Worm (Caenorhabditis elegans) whole organism, L2 larva: Measurements from ENCODE around the gene gly-9.

Experiments
- C34F6.9 ChIP-seq: fragments of 150-350 bp; optimal IDR thresholded peaks from 2 replicates; lab custom pipeline; 2014; ENCODE audit warnings: missing biosample characterization, missing genetic modification characterization
- F13H6.1 ChIP-seq: sonication (generic microtip); optimal IDR thresholded peaks from 2 replicates; lab custom pipeline; 2016; ENCODE audit warnings: missing genetic modification characterization, missing compliant biosample characterization
- R02D3.7 ChIP-seq: fragments of 150-350 bp; optimal IDR thresholded peaks from 2 replicates; lab custom pipeline; 2014; ENCODE audit warnings: missing biosample characterization, missing genetic modification characterization
- Y55F3AM.14 ChIP-seq: fragments of 200-800 bp; sonication (Bioruptor generic); optimal IDR thresholded peaks from 2 replicates; lab custom pipeline; 2018; ENCODE audit warnings: mild to moderate bottlenecking, missing genetic modification characterization, missing compliant biosample characterization
- ZK546.5 ChIP-seq: sonication (generic microtip); optimal IDR thresholded peaks from 2 replicates; lab custom pipeline; 2017; ENCODE audit warnings: missing biosample characterization, missing genetic modification characterization
- alr-1 ChIP-seq: fragments of 150-350 bp; optimal IDR thresholded peaks from 2 replicates; lab custom pipeline; 2014; ENCODE audit warnings: missing biosample characterization, missing genetic modification characterization
- ama-1 ChIP-seq: fragments of 150-350 bp; optimal IDR thresholded peaks from 2 replicates; lab custom pipeline; 2018; ENCODE audit warnings: inconsistent platforms
- ceh-82 ChIP-seq: fragments of 150-350 bp; optimal IDR thresholded peaks from 2 replicates; lab custom pipeline; 2014; ENCODE audit warnings: missing biosample characterization, missing genetic modification characterization
- crh-2 ChIP-seq: sonication (generic microtip); optimal IDR thresholded peaks from 2 replicates; lab custom pipeline; 2017; ENCODE audit warnings: missing biosample characterization, missing genetic modification characterization
- elt-3 ChIP-seq: sonication (generic microtip); optimal IDR thresholded peaks from 2 replicates; lab custom pipeline; 2017; ENCODE audit warnings: missing biosample characterization, missing genetic modification characterization
- fos-1 ChIP-seq: fragments of 150-350 bp; optimal IDR thresholded peaks from 2 replicates; lab custom pipeline; 2014; ENCODE audit warnings: missing biosample characterization, missing genetic modification characterization
- gmeb-1 ChIP-seq: fragments of 150-350 bp; optimal IDR thresholded peaks from 2 replicates; lab custom pipeline; 2014; ENCODE audit warnings: missing biosample characterization, missing genetic modification characterization
- lin-11 ChIP-seq: fragments of 150-350 bp; sonication (generic microtip); optimal IDR thresholded peaks from 2 replicates; lab custom pipeline; 2014; ENCODE audit warnings: missing biosample characterization, missing genetic modification characterization, inconsistent platforms, mixed read lengths
- lin-13 ChIP-seq: fragments of 150-350 bp; optimal IDR thresholded peaks from 2 replicates; lab custom pipeline; 2014; ENCODE audit warnings: missing biosample characterization, missing genetic modification reagents, missing genetic modification characterization
- lin-39 ChIP-seq: fragments of 150-350 bp; optimal IDR thresholded peaks from 2 replicates; lab custom pipeline; 2014; ENCODE audit warnings: missing biosample characterization, missing genetic modification reagents, missing genetic modification characterization
- lsy-2 ChIP-seq, 2 experiments: fragments of 150-350 bp in 1 of 2; sonication (generic microtip) in 1 of 2; optimal IDR thresholded peaks; 2 replicates each; lab custom pipeline; 2014 to 2017; ENCODE audit warnings: missing biosample characterization in 2 of 2, missing genetic modification characterization in 2 of 2
- mab-5 ChIP-seq: fragments of 150-350 bp; optimal IDR thresholded peaks from 2 replicates; lab custom pipeline; 2014; ENCODE audit warnings: missing biosample characterization, missing genetic modification characterization
- mbf-1 ChIP-seq: sonication (generic microtip); optimal IDR thresholded peaks from 2 replicates; lab custom pipeline; 2017; ENCODE audit warnings: missing biosample characterization, missing genetic modification characterization
- mdl-1 ChIP-seq, 2 experiments: fragments of 150-350 bp in 1 of 2; sonication (generic microtip) in 1 of 2; optimal IDR thresholded peaks; 2 replicates each; lab custom pipeline; 2017; ENCODE audit warnings: missing biosample characterization in 2 of 2, missing genetic modification characterization in 2 of 2
- nhr-11 ChIP-seq: fragments of 150-350 bp; optimal IDR thresholded peaks from 2 replicates; lab custom pipeline; 2014; ENCODE audit warnings: missing biosample characterization, missing genetic modification characterization
- nhr-12 ChIP-seq: fragments of 150-350 bp; optimal IDR thresholded peaks from 2 replicates; lab custom pipeline; 2014; ENCODE audit warnings: missing biosample characterization, missing genetic modification characterization
- nhr-129 ChIP-seq: fragments of 150-350 bp; optimal IDR thresholded peaks from 2 replicates; lab custom pipeline; 2014; ENCODE audit warnings: missing biosample characterization, missing genetic modification characterization
- nhr-21 ChIP-seq: fragments of 150-350 bp; optimal IDR thresholded peaks from 2 replicates; lab custom pipeline; 2014; ENCODE audit warnings: missing biosample characterization, missing genetic modification characterization
- nhr-237 ChIP-seq: fragments of 150-350 bp; optimal IDR thresholded peaks from 2 replicates; lab custom pipeline; 2014; ENCODE audit warnings: missing biosample characterization, missing genetic modification characterization
- nhr-25 ChIP-seq: fragments of 150-350 bp; sonication (generic microtip); optimal IDR thresholded peaks from 3 replicates; lab custom pipeline; 2014; ENCODE audit warnings: missing biosample characterization, missing genetic modification characterization
- nhr-6 ChIP-seq: fragments of 150-350 bp; optimal IDR thresholded peaks from 2 replicates; lab custom pipeline; 2014; ENCODE audit warnings: missing biosample characterization, missing genetic modification characterization
- skn-1 ChIP-seq: sonication (generic microtip); optimal IDR thresholded peaks from 2 replicates; lab custom pipeline; 2017; ENCODE audit warnings: missing biosample characterization, missing genetic modification characterization
- sma-3 ChIP-seq: sonication (generic microtip); optimal IDR thresholded peaks from 2 replicates; lab custom pipeline; 2016; ENCODE audit warnings: missing genetic modification reagents, missing genetic modification characterization, missing compliant biosample characterization
- snpc-4 ChIP-seq: fragments of 150-350 bp; optimal IDR thresholded peaks from 2 replicates; lab custom pipeline; 2014; ENCODE audit warnings: missing biosample characterization, missing genetic modification characterization
- unc-55 ChIP-seq: fragments of 150-350 bp; sonication (generic microtip); optimal IDR thresholded peaks from 3 replicates; lab custom pipeline; 2014; ENCODE audit warnings: missing biosample characterization, missing genetic modification reagents, missing genetic modification characterization
- unc-62 ChIP-seq: fragments of 150-350 bp; optimal IDR thresholded peaks from 2 replicates; lab custom pipeline; 2014; ENCODE audit warnings: missing biosample characterization, missing genetic modification reagents, missing genetic modification characterization
- zag-1 ChIP-seq: fragments of 150-350 bp; optimal IDR thresholded peaks from 2 replicates; lab custom pipeline; 2014; ENCODE audit warnings: missing biosample characterization, missing genetic modification characterization
- ztf-1 ChIP-seq: fragments of 200-800 bp; sonication (Bioruptor generic); conservative IDR thresholded peaks from 2 replicates; pipeline ENCODE4 v1.3.6; 2022; ENCODE audit warnings: missing genetic modification characterization, missing compliant biosample characterization
- ztf-11 ChIP-seq: sonication (generic microtip); optimal IDR thresholded peaks from 2 replicates; lab custom pipeline; 2017; ENCODE audit warnings: missing biosample characterization, missing genetic modification characterization
- ztf-4 ChIP-seq: fragments of 150-350 bp; optimal IDR thresholded peaks from 2 replicates; lab custom pipeline; 2014; ENCODE audit warnings: missing biosample characterization, missing genetic modification characterization

gly-9 gene

DNA sequence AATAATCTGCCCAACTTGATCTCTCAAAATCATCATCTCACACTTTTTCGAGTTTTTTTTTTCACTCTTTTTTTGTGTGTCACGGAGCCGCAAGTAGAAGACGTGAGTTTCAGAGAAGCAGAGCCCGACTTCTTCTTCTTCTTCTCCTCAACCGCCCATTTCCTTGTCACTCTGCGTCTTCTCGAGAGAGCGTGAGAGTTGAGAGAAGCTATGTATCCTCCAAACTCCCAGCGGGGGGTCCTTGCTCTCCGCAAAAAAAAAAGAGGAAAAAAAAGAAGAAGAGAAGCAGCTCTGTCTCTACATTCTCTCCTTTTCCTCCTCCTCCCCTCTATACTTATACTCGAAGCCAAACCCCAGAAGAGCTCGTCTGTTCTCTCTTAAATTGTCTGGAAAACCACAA, 44.0 kb upstream of the gly-9 start (continued):
- TF ChIP-seq ztf-4 (no peak), nhr-6 (tag; lab: Kevin White, UChicago) (no peak), ZK546.5 (tag; lab: Kevin White, UChicago) (no peak), fos-1 (tag; lab: Kevin White, UChicago) (no peak), lin-13 (GFP tag; lab: Kevin White, UChicago) (no peak), C34F6.9 (tag; lab: Kevin White, UChicago) (peak; percentile 66), mbf-1 (tag; lab: Kevin White, UChicago) (no peak), elt-3 (no peak), nhr-11 (tag; lab: Kevin White, UChicago) (no peak)

DNA sequence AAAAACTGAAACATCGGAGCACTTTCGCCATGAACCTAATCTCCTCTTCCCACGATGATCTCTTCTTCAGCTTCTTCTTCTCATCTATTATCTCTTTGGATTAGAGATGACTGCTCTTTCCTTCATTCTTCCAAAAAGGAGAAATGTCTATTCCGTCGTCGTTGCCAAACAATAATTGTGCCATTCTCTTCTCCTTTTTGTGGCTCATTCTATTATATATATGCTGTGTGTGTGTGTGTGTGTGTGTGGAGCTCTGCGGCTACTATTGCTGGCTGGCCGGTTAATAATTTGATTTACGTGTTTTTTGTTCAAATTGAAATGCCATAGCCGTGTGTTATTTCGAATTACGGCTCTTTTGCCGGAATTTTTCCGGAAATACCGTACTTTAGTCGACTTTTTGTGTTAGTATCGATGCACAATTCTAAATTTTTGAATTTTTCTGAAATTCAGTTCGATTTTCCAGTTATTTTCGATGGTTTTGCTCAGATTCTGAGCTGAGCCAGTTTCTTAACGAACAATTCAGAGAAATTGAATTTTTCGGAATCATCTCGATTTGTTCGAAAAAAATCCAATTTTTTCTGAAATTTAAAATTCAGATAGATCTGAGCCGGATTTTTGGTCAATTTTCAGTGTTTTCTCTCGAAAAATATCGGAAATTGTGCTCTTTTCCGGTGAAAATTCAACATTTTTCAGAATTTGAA, 42.8 kb upstream of the gly-9 start, which contains the start of gene T28D6.5:
Gene T28D6.5 (plus strand): TSS at position 651 of the 701 bp plus-strand sequence.
- TF ChIP-seq nhr-12 (tag; lab: Kevin White, UChicago) = no peak
- peak; percentile 8 for TF ChIP-seq zag-1 (tag; lab: Kevin White, UChicago)
- TF ChIP-seq F13H6.1 (tag; lab: Kevin White, UChicago) = no peak
- no peak for TF ChIP-seq C34F6.9 (tag; lab: Kevin White, UChicago)

- TF ChIP-seq unc-55 (GFP tag; lab: Kevin White, UChicago) (peak; percentile 70), snpc-4 (tag; lab: Kevin White, UChicago) (no peak), ztf-1 (GFP tag; lab: Robert Waterston, UW) (no peak), nhr-11 (tag; lab: Kevin White, UChicago) (no peak), lsy-2 (tag; optimal IDR thresholded peaks at IDR 0.05; lab: Kevin White, UChicago) (no peak), F13H6.1 (tag; lab: Kevin White, UChicago) (no peak), crh-2 (tag; lab: Kevin White, UChicago) (no peak)
- TF ChIP-seq, all 48 proteins: peak for 1
Observed at ce11 chrIII:11332306-11332705, 41.9 kb upstream of the gly-9 start.

DNA sequence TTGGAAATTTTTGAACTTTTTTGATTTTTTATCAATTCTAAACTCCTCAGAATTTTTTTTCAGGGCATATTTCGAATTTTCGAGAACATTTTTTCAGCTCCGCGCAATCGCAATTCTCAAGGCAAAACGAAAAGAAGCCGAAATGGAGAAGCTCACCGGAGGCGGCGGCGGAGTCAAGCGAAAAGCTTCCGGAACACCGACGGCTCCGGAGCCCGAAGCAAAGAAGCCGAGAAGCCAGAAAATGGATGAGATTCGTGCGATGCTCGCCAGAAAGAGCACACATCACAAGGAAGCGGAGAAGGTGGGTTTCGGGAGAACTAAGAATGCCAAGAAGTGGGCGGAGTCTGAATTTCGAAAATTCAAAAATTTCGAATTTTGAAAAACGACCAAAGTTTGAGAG, 33.7 kb upstream of the gly-9 start:
- TF ChIP-seq mdl-1 (tag; optimal IDR thresholded peaks at IDR 0.05; lab: Kevin White, UChicago) (no peak), ztf-4 (no peak), R02D3.7 (tag; lab: Kevin White, UChicago) (no peak), F13H6.1 (tag; lab: Kevin White, UChicago) (no peak), skn-1 (tag; lab: Kevin White, UChicago) (no peak), ztf-1 (GFP tag; lab: Robert Waterston, UW) (no peak), ztf-11 (tag; lab: Kevin White, UChicago) (no peak), zag-1 (tag; lab: Kevin White, UChicago) (no peak), ama-1 (no peak), lin-11 (tag; lab: Kevin White, UChicago) (no peak), snpc-4 (tag; lab: Kevin White, UChicago) (no peak), nhr-12 (tag; lab: Kevin White, UChicago) (no peak), nhr-11 (tag; lab: Kevin White, UChicago) (no peak)

DNA sequence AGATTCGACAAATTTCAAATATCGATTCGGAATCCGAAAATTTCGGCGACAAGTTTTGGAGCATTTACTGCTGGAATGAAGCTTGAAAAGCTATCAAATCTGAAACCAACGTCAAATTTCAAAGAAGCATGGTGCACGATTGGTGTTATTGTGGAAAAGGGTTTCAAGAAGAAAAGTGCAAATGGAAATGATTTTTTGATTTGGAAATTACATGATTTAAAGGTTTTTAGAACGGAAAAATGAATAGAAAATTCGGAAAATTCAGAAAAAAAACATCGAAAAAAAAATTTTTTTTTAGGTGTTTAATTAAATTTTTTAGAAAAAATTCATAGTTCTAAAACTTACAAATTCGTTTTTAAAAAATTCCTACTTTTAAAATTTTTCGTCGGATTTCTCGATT, 27.8 kb upstream of the gly-9 start, which contains the start of gene teg-1:
Gene teg-1 (minus strand): TSS at position 101 of the 400 bp plus-strand sequence.
- TF ChIP-seq unc-55 (GFP tag; lab: Kevin White, UChicago) (no peak), skn-1 (tag; lab: Kevin White, UChicago) (no peak)

ce11 chrIII:11317164-11317620, 26.8 kb upstream of the gly-9 start, which contains the start of gene mcm-10:
Gene mcm-10 (plus strand): TSS chrIII:11317570.
- peak; percentile 28 for TF ChIP-seq nhr-237
- TF ChIP-seq crh-2 (tag; lab: Kevin White, UChicago) = peak; percentile 69
- TF ChIP-seq sma-3 (GFP tag; lab: Kevin White, UChicago) = peak; percentile 88
- TF ChIP-seq F13H6.1 (tag; lab: Kevin White, UChicago) = peak; percentile 73
- peak; percentile 72 for TF ChIP-seq nhr-129 (tag; lab: Kevin White, UChicago)
- TF ChIP-seq unc-55 (GFP tag; lab: Kevin White, UChicago) = peak; percentile 81
- no peak for TF ChIP-seq alr-1 (tag; lab: Kevin White, UChicago)
- no peak for TF ChIP-seq ztf-11 (tag; lab: Kevin White, UChicago)
- no peak for TF ChIP-seq ceh-82 (tag; lab: Kevin White, UChicago)
- TF ChIP-seq gmeb-1 (tag; lab: Kevin White, UChicago) = peak; percentile 89
- peak; percentile 45 for TF ChIP-seq Y55F3AM.14 (GFP tag; lab: Kevin White, UChicago)
- TF ChIP-seq lin-13 (GFP tag; lab: Kevin White, UChicago) = peak; percentile 66
- peak; percentile 86 for TF ChIP-seq C34F6.9 (tag; lab: Kevin White, UChicago)
- TF ChIP-seq fos-1 (tag; lab: Kevin White, UChicago) = peak; percentile 1
- TF ChIP-seq mab-5 (tag; lab: Kevin White, UChicago) = peak; percentile 25
- TF ChIP-seq lin-39 (tag; lab: Kevin White, UChicago) = no peak
- TF ChIP-seq nhr-25 (tag; lab: Kevin White, UChicago) = peak; percentile 49
- TF ChIP-seq unc-62 = no peak
- peak; percentile 26 for TF ChIP-seq nhr-21
- peak; percentile 70 to 83 for TF ChIP-seq lsy-2 (tag; optimal IDR thresholded peaks at IDR 0.05; lab: Kevin White, UChicago)
- peak; percentile 57 for TF ChIP-seq lin-11 (tag; lab: Kevin White, UChicago)
